Fruit fly (Drosophila melanogaster): ENCODE results near the gene bdl.
A peak's percentile ranks its signal among the peaks of the same experiment; 100 is the strongest.

bdl gene

DNA sequence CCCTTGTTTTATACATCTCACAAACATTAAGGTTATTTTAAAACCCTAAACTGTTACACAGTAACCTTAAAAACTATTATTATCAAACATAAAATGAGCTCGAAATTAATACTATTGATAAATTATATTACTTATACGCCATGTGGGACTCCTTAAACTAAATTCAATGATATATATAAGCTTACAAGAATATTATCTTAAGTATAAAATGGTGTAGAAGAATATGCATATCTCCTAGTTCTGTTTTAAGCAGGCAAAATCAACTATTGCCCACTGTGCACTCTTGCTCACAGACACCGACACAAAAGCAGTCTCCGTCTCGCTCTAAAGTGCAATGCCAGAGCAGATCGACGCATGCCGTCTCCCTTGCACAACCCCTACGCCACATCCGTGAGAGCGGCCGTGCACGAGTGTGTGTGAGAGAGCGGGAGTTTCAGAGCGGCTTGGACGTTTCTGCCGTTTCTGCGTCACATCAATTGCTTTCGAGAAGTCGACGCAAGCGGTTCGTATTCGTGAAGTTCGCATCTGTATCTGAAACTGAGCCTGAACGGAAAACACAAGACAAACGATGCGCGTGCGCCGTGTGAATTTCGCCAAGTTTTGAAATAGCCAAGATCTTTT is 47.3 kb downstream of the bdl start (continued):
- TF ChIP-seq Nf-YB (GFP tag; optimal IDR thresholded peaks at IDR 0.05) (peak; percentile 66), ttk (GFP tag; IDR thresholded peaks at IDR 0.05) (0 out of 2 replicates have a peak, but pooled peaks have one; percentile 46), Blimp-1 (GFP tag; optimal IDR thresholded peaks at IDR 0.05) (peak; percentile 59), CG17186 (GFP tag; optimal IDR thresholded peaks at IDR 0.05) (peak; percentile 24), dmrt11E (tag; optimal IDR thresholded peaks at IDR 0.05) (peak; percentile 93), NFAT (GFP tag; IDR thresholded peaks at IDR 0.05) (no peak), CG42726 (GFP tag; IDR thresholded peaks at IDR 0.05; ENCODE audit: partially characterized antibody) (0 out of 2 replicates have a peak, but pooled peaks have one; percentile 41), CG17568 (GFP tag; optimal IDR thresholded peaks at IDR 0.05) (no peak), CG7372 (GFP tag; IDR thresholded peaks at IDR 0.05) (no peak), CG34422 (GFP tag; IDR thresholded peaks at IDR 0.05) (peak; percentile 47; the same call in 2 of the 3 replicates), grau (tag; optimal IDR thresholded peaks at IDR 0.05) (peak; percentile 75), mirr (GFP tag; optimal IDR thresholded peaks at IDR 0.05) (peak; percentile 5), Drgx (GFP tag; IDR thresholded peaks at IDR 0.05) (no peak), lbe (GFP tag; optimal IDR thresholded peaks at IDR 0.05) (peak; percentile 5), eve (GFP tag; optimal IDR thresholded peaks at IDR 0.05) (peak in 1 of 2 experiments; percentile 73), wor (GFP tag; IDR thresholded peaks at IDR 0.05) (no peak), HLH3B (GFP tag; IDR thresholded peaks at IDR 0.05) (0 out of 2 replicates have a peak, but pooled peaks have one; percentile 5), caup (GFP tag; optimal IDR thresholded peaks at IDR 0.05; ENCODE audit: severe bottlenecking) (no peak), sim (GFP tag; IDR thresholded peaks at IDR 0.05) (peak; percentile 25; the same call in 1 of the 2 replicates), Neu2 (GFP tag; optimal IDR thresholded peaks at IDR 0.05; ENCODE audit: borderline replicate concordance) (no peak), CG11398 (GFP tag; optimal IDR thresholded peaks at IDR 0.05) (no peak), Fer1 (GFP tag; optimal IDR thresholded peaks at IDR 0.05) (peak; percentile 13), H2.0 (GFP tag; IDR thresholded peaks at IDR 0.05) (no peak), CG10462 (GFP tag; optimal IDR thresholded peaks at IDR 0.05) (peak; percentile 25), ab (GFP tag; optimal IDR thresholded peaks at IDR 0.05) (no peak), zfh2 (GFP tag; optimal IDR thresholded peaks at IDR 0.05) (no peak), ftz-f1 (GFP tag; optimal IDR thresholded peaks at IDR 0.05) (no peak), Hmx (GFP tag; optimal IDR thresholded peaks at IDR 0.05) (no peak), CG14965 (GFP tag; optimal IDR thresholded peaks at IDR 0.05; ENCODE audit: borderline replicate concordance) (no peak), repo (GFP tag; optimal IDR thresholded peaks at IDR 0.05) (no peak), CG8290 (GFP tag; optimal IDR thresholded peaks at IDR 0.05) (peak; percentile 28), CG8290 (tag; optimal IDR thresholded peaks at IDR 0.05) (peak; percentile 11 to 57), sens-2 (GFP tag; IDR thresholded peaks at IDR 0.05) (no peak), lmd (GFP tag; IDR thresholded peaks at IDR 0.05) (peak; percentile 47; the same call in 1 of the 2 replicates), mld (GFP tag; IDR thresholded peaks at IDR 0.05; ENCODE audit: partially characterized antibody) (no peak), CG14050 (GFP tag; IDR thresholded peaks at IDR 0.05) (no peak), oc (tag; optimal IDR thresholded peaks at IDR 0.05) (peak; percentile 75), CG9876 (GFP tag; optimal IDR thresholded peaks at IDR 0.05) (no peak), kni (GFP tag; optimal IDR thresholded peaks at IDR 0.05) (peak; percentile 90), CG11723 (GFP tag; optimal IDR thresholded peaks at IDR 0.05) (peak; percentile 43), ash1 (GFP tag; optimal IDR thresholded peaks at IDR 0.05) (peak; percentile 44), sens (GFP tag) (peak; percentile 64), CG12071 (GFP tag; optimal IDR thresholded peaks at IDR 0.05) (no peak), CG4820 (GFP tag; optimal IDR thresholded peaks at IDR 0.05) (peak; percentile 50), CG7556 (GFP tag; optimal IDR thresholded peaks at IDR 0.05) (peak; percentile 75), CG8924 (tag; optimal IDR thresholded peaks at IDR 0.05) (peak; percentile 77), CG16813 (GFP tag; IDR thresholded peaks at IDR 0.05; ENCODE audit: partially characterized antibody) (peak; percentile 43; the same call in 1 of the 3 replicates), CG2889 (GFP tag; IDR thresholded peaks at IDR 0.05) (no peak), Poxn (GFP tag; IDR thresholded peaks at IDR 0.05) (no peak), wek (GFP tag; optimal IDR thresholded peaks at IDR 0.05) (peak; percentile 10)

All from whole organism, embryonic.